1 fruit fly cellular context compared by ENCODE assay signal in the genomic region with DNA sequence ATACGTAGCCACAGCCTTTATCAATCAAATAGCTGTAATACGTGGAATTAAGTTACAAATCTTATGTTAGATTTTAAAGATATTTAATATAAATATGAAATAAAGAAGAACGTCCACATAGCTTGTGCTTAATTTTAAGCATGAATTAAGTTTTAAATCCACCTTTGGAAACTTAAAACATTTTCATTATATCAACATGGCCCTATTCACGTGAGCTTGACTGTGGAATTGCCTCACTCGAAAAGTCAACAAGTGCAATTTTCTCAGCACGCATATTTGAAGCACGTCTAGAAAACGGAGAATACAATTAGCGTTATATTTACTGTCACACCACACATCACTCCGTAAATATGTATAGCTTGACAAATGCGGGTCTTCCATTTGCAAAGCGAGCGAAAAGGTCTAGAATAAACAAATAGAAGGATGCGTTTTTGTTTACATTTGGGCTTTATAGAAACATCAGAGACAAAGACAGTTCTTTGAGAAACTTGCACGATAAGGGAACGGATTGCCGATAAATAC.
TF ChIP-seq lines count a peak whose summit lies in the region.

No protein-coding gene starts in this region.

TF ChIP-seq in whole organism, embryonic, 481 proteins besides CTCF, POLR2A, EP300 and RAD21 (continued from another document):
- TF ChIP-seq CG17385 (GFP tag; optimal IDR thresholded peaks at IDR 0.05; lab: Kevin White, UChicago) (peak; percentile 87), ac (GFP tag; optimal IDR thresholded peaks at IDR 0.05; lab: Kevin White, UChicago) (peak; percentile 67), zen2 (GFP tag; IDR thresholded peaks at IDR 0.05; lab: Robert Waterston, UW; ENCODE audit: partially characterized antibody) (no peak), Mrtf (GFP tag; IDR thresholded peaks at IDR 0.05; lab: Robert Waterston, UW) (peak; percentile 68; the same call in 2 of the 3 replicates), nerfin-1 (tag; optimal IDR thresholded peaks at IDR 0.05; lab: Kevin White, UChicago) (peak; percentile 90), CG14441 (GFP tag; IDR thresholded peaks at IDR 0.05; lab: Robert Waterston, UW) (peak; percentile 82), E2f1 (GFP tag; IDR thresholded peaks at IDR 0.05; lab: Robert Waterston, UW) (peak; percentile 84), CG7372 (GFP tag; IDR thresholded peaks at IDR 0.05; lab: Robert Waterston, UW) (peak; percentile 80), sna (GFP tag; IDR thresholded peaks at IDR 0.05; lab: Robert Waterston, UW; ENCODE audit: partially characterized antibody) (no peak), tll (GFP tag; optimal IDR thresholded peaks at IDR 0.05; lab: Kevin White, UChicago) (peak in 1 of 2 experiments; percentile 44), btn (GFP tag; optimal IDR thresholded peaks at IDR 0.05; lab: Kevin White, UChicago) (peak; percentile 24), trh (GFP tag; optimal IDR thresholded peaks at IDR 0.05; lab: Kevin White, UChicago) (peak; percentile 76), Dbx (GFP tag; IDR thresholded peaks at IDR 0.05; lab: Robert Waterston, UW) (peak; percentile 85)
